Worm (Caenorhabditis elegans) whole organism, L4/young adult: ENCODE data around the gene K02D3.2.

Experiments used
- W03F9.2 ChIP-seq: fragments of 150-350 bp; optimal IDR thresholded peaks from 2 replicates; lab custom pipeline; 2014; ENCODE audit warnings: missing biosample characterization, missing genetic modification characterization
- dao-5 ChIP-seq: sonication (generic microtip); optimal IDR thresholded peaks from 2 replicates; lab custom pipeline; 2016; ENCODE audit warnings: missing genotype, missing genetic modification characterization, moderate library complexity, missing compliant biosample characterization
- him-1 ChIP-seq: sonication (generic microtip); optimal IDR thresholded peaks from 2 replicates; lab custom pipeline; 2016; ENCODE audit warnings: missing genotype, missing genetic modification reagents, missing genetic modification characterization, missing compliant biosample characterization

DNA sequence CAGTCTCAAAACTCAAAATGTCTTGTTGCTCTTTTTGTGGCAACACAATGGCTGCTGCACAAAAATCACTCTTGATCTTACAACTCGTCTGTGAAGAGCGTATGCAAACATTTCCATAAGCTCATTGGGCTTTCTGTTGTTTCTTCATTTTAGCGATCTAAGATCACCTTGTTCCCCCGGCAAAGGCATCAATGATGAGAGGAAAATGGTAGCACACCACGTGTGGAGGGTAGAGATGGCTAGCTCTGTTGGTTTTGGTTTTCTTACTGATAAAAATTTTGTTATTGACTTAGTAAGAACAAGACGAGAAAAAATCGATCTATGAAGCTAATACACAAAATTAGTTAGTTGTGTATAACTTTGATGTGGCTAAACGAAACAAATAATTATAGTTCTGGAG is 36.2 kb upstream of the K02D3.2 start:
- TF ChIP-seq dao-5 (tag; lab: Kevin White, UChicago) (no peak), W03F9.2 (tag; lab: Kevin White, UChicago) (no peak), him-1 (tag; lab: Kevin White, UChicago) (no peak)
